Worm (Caenorhabditis elegans) whole organism, early embryonic: Measurements from ENCODE around the gene ncs-5.

ENCODE experiments used
- B0310.2 ChIP-seq: sonication (generic microtip); optimal IDR thresholded peaks from 2 replicates; lab custom pipeline; 2016; ENCODE audit warnings: mild to moderate bottlenecking, missing genetic modification characterization, missing compliant biosample characterization
- F13C5.2 ChIP-seq: sonication (generic microtip); optimal IDR thresholded peaks from 2 replicates; lab custom pipeline; 2017; ENCODE audit warnings: mild to moderate bottlenecking, missing genetic modification characterization, inconsistent platforms, missing compliant biosample characterization
- aly-1 ChIP-seq: sonication (generic microtip); optimal IDR thresholded peaks from 2 replicates; lab custom pipeline; 2016; ENCODE audit warnings: missing genetic modification characterization, missing compliant biosample characterization
- ama-1 ChIP-seq: fragments of 150-350 bp; optimal IDR thresholded peaks from 2 replicates; lab custom pipeline; 2014
- ceh-13 ChIP-seq: fragments of 200-800 bp; sonication (Bioruptor generic); optimal IDR thresholded peaks from 2 replicates; lab custom pipeline; 2018; ENCODE audit warnings: mild to moderate bottlenecking, missing genetic modification characterization, missing compliant biosample characterization
- ceh-36 ChIP-seq: sonication (generic microtip); optimal IDR thresholded peaks from 2 replicates; lab custom pipeline; 2016; ENCODE audit warnings: missing genetic modification characterization, inconsistent platforms, missing compliant biosample characterization
- ets-7 ChIP-seq: sonication (generic microtip); optimal IDR thresholded peaks from 2 replicates; lab custom pipeline; 2016; ENCODE audit warnings: missing genotype, missing genetic modification characterization, missing compliant biosample characterization
- flt-1 ChIP-seq: fragments of 200-800 bp; sonication (Bioruptor generic); IDR thresholded peaks from 2 replicates; pipeline ENCODE4 v1.3.6; 2022; ENCODE audit warnings: missing genetic modification characterization, missing compliant biosample characterization
- hmbx-1 ChIP-seq: sonication (generic microtip); optimal IDR thresholded peaks from 2 replicates; lab custom pipeline; 2016; ENCODE audit warnings: mild to moderate bottlenecking, missing genetic modification characterization, missing compliant biosample characterization
- hmg-4 ChIP-seq: fragments of 200-800 bp; sonication (Bioruptor generic); optimal IDR thresholded peaks from 2 replicates; lab custom pipeline; 2018; ENCODE audit warnings: mild to moderate bottlenecking, missing genetic modification characterization, missing compliant biosample characterization
- hnd-1 ChIP-seq: sonication (generic microtip); optimal IDR thresholded peaks from 2 replicates; lab custom pipeline; 2016; ENCODE audit warnings: missing genetic modification characterization, missing compliant biosample characterization
- pes-1 ChIP-seq: fragments of 200-800 bp; sonication (Bioruptor generic); IDR thresholded peaks from 2 replicates; pipeline ENCODE4 v1.3.6; 2022; ENCODE audit warnings: missing genetic modification reagents, missing genetic modification characterization, missing compliant biosample characterization
- scrt-1 ChIP-seq: fragments of 200-800 bp; sonication (Bioruptor generic); IDR thresholded peaks from 2 replicates; pipeline ENCODE4 v1.3.6; 2022; ENCODE audit warnings: missing genetic modification characterization, missing compliant biosample characterization
- sea-1 ChIP-seq: fragments of 200-800 bp; sonication (Bioruptor generic); conservative IDR thresholded peaks from 2 replicates; pipeline ENCODE4 v1.3.6; 2022; ENCODE audit warnings: missing genetic modification characterization, missing compliant biosample characterization
- tbx-11 ChIP-seq: fragments of 200-800 bp; sonication (Bioruptor generic); IDR thresholded peaks from 2 replicates; pipeline ENCODE4 v1.3.6; 2022; ENCODE audit warnings: missing genetic modification characterization, missing compliant biosample characterization
- tbx-37 ChIP-seq: fragments of 200-800 bp; sonication (Bioruptor generic); conservative IDR thresholded peaks from 2 replicates; pipeline ENCODE4 v1.3.6; 2022; ENCODE audit warnings: missing genetic modification reagents, missing genetic modification characterization, missing compliant biosample characterization
- tra-4 ChIP-seq: sonication (generic microtip); optimal IDR thresholded peaks from 2 replicates; lab custom pipeline; 2017; ENCODE audit warnings: missing genetic modification characterization, missing compliant biosample characterization

Gene ncs-5

ce11 chrV:18803260-18803659 lies 16.3 kb upstream of the ncs-5 start, which contains the start of gene C54E10.10:
TSS of gene C54E10.10 (minus strand) at chrV:18803360.
- no peak for TF ChIP-seq ets-7 (tag; lab: Kevin White, UChicago)
- no peak for TF ChIP-seq aly-1
- no peak for TF ChIP-seq tbx-11
- TF ChIP-seq ceh-13 (GFP tag; lab: Kevin White, UChicago), result no peak
- TF ChIP-seq scrt-1, result no peak
- TF ChIP-seq hnd-1 (tag; lab: Kevin White, UChicago), result no peak
- no peak for TF ChIP-seq sea-1

- TF ChIP-seq ama-1 (lab: Kevin White, UChicago) (no peak), aly-1 (no peak)
Observed at ce11 chrV:18806409-18806808, 13.2 kb upstream of the ncs-5 start, which contains the start of gene sri-10. TSS of gene sri-10 (minus strand) at chrV:18806509.

- no peak for TF ChIP-seq ceh-36 (tag; lab: Kevin White, UChicago)
- peak; percentile 43 for TF ChIP-seq F13C5.2 (tag; lab: Kevin White, UChicago)
Observed at ce11 chrV:18808621-18809020, 10.9 kb upstream of the ncs-5 start, which contains the start of gene C54E10.6. TSS of gene C54E10.6 (minus strand) at chrV:18808729.

- TF ChIP-seq ets-7 (tag; lab: Kevin White, UChicago), result no peak
- TF ChIP-seq tbx-37 (GFP tag; lab: Robert Waterston, UW), result no peak
- no peak for TF ChIP-seq tbx-11
- no peak for TF ChIP-seq scrt-1
- TF ChIP-seq hnd-1 (tag; lab: Kevin White, UChicago), result no peak
- TF ChIP-seq ceh-13 (GFP tag; lab: Kevin White, UChicago), result no peak
- no peak for TF ChIP-seq pes-1 (GFP tag; lab: Robert Waterston, UW)
- TF ChIP-seq hmg-4, result no peak
- TF ChIP-seq ama-1 (lab: Kevin White, UChicago), result no peak
- TF ChIP-seq B0310.2 (tag; lab: Kevin White, UChicago), result no peak
- TF ChIP-seq tra-4 (tag; lab: Kevin White, UChicago), result no peak
- TF ChIP-seq flt-1, result no peak
- TF ChIP-seq hmbx-1 (tag; lab: Kevin White, UChicago), result no peak
- no peak for TF ChIP-seq sea-1
- TF ChIP-seq F13C5.2 (tag; lab: Kevin White, UChicago), result no peak
- no peak for TF ChIP-seq aly-1
- no peak for TF ChIP-seq ceh-36 (tag; lab: Kevin White, UChicago)
Observed at ce11 chrV:18810705-18811104, 8.9 kb upstream of the ncs-5 start, which contains the start of gene C54E10.3. TSS of gene C54E10.3 (plus strand) at chrV:18811005.

ce11 chrV:18811360-18811759 lies 8.2 kb upstream of the ncs-5 start, which contains the start of gene C54E10.7:
TSS of gene C54E10.7 (plus strand) at chrV:18811660.
- TF ChIP-seq ceh-13 (GFP tag; lab: Kevin White, UChicago) (no peak), flt-1 (no peak), tbx-37 (GFP tag; lab: Robert Waterston, UW) (no peak), scrt-1 (no peak), ceh-36 (tag; lab: Kevin White, UChicago) (no peak), tbx-11 (no peak), tra-4 (tag; lab: Kevin White, UChicago) (no peak), pes-1 (GFP tag; lab: Robert Waterston, UW) (no peak), hmg-4 (no peak), ets-7 (tag; lab: Kevin White, UChicago) (no peak), aly-1 (no peak), F13C5.2 (tag; lab: Kevin White, UChicago) (no peak), B0310.2 (tag; lab: Kevin White, UChicago) (no peak), ama-1 (lab: Kevin White, UChicago) (no peak), hmbx-1 (tag; lab: Kevin White, UChicago) (no peak), sea-1 (no peak), hnd-1 (tag; lab: Kevin White, UChicago) (no peak)

ce11 chrV:18821569-18821968 lies 2.0 kb downstream of the ncs-5 start:
- TF ChIP-seq scrt-1, result no peak
- TF ChIP-seq B0310.2 (tag; lab: Kevin White, UChicago), result no peak
- TF ChIP-seq hnd-1 (tag; lab: Kevin White, UChicago), result no peak
- no peak for TF ChIP-seq pes-1 (GFP tag; lab: Robert Waterston, UW)
- TF ChIP-seq aly-1, result no peak
- no peak for TF ChIP-seq sea-1
- TF ChIP-seq hmg-4, result no peak
- TF ChIP-seq ets-7 (tag; lab: Kevin White, UChicago), result no peak
- TF ChIP-seq ceh-36 (tag; lab: Kevin White, UChicago), result no peak
- TF ChIP-seq tbx-11, result no peak
- no peak for TF ChIP-seq ama-1 (lab: Kevin White, UChicago)
- TF ChIP-seq hmbx-1 (tag; lab: Kevin White, UChicago), result no peak
- TF ChIP-seq tra-4 (tag; lab: Kevin White, UChicago), result no peak

ce11 chrV:18826445-18826844 lies 6.9 kb downstream of the ncs-5 start:
- no peak for TF ChIP-seq tbx-37 (GFP tag; lab: Robert Waterston, UW)

ce11 chrV:18827374-18827773 lies 7.8 kb downstream of the ncs-5 start:
- TF ChIP-seq tbx-11 (no peak), ceh-36 (tag; lab: Kevin White, UChicago) (no peak), ets-7 (tag; lab: Kevin White, UChicago) (no peak), scrt-1 (no peak), tra-4 (tag; lab: Kevin White, UChicago) (no peak), ama-1 (lab: Kevin White, UChicago) (no peak), aly-1 (no peak), hmbx-1 (tag; lab: Kevin White, UChicago) (no peak), hnd-1 (tag; lab: Kevin White, UChicago) (no peak), ceh-13 (GFP tag; lab: Kevin White, UChicago) (no peak), sea-1 (no peak), hmg-4 (no peak), F13C5.2 (tag; lab: Kevin White, UChicago) (no peak)
